Worm (Caenorhabditis elegans): ENCODE results near the gene unc-6.

- TF ChIP-seq nhr-2 (tag; optimal IDR thresholded peaks at IDR 0.05), result no peak
- TF ChIP-seq unc-39 (tag; optimal IDR thresholded peaks at IDR 0.05), result no peak
- TF ChIP-seq pha-4 (tag; optimal IDR thresholded peaks at IDR 0.05), result no peak
- no peak for TF ChIP-seq nhr-237 (tag; optimal IDR thresholded peaks at IDR 0.05)
- no peak for TF ChIP-seq sptf-1 (tag; optimal IDR thresholded peaks at IDR 0.05)
- TF ChIP-seq elt-1 (tag; optimal IDR thresholded peaks at IDR 0.05; ENCODE audit: borderline replicate concordance, insufficient read depth), result no peak
- no peak for TF ChIP-seq ztf-11 (tag; optimal IDR thresholded peaks at IDR 0.05)
- TF ChIP-seq bed-3 (GFP tag; optimal IDR thresholded peaks at IDR 0.05), result no peak
- no peak for TF ChIP-seq lsy-2 (tag; optimal IDR thresholded peaks at IDR 0.05)
- no peak for TF ChIP-seq unc-62 (GFP tag; optimal IDR thresholded peaks at IDR 0.05)
- no peak for TF ChIP-seq mep-1 (tag; optimal IDR thresholded peaks at IDR 0.05)
- TF ChIP-seq ces-1 (GFP tag; optimal IDR thresholded peaks at IDR 0.05), result no peak
- no peak for TF ChIP-seq elt-3 (tag; optimal IDR thresholded peaks at IDR 0.05)
Measured at ce11 chrX:6928578-6928977, 39.1 kb downstream of the unc-6 start, which contains the start of gene F14B8.5.
